Fruit fly (Drosophila melanogaster): ENCODE results near the gene CG7878.
A peak's percentile ranks its signal among the peaks of the same experiment; 100 is the strongest.

The CG7878 gene

dm6 chr3R:8118062-8118461 is 4.5 kb upstream of the CG7878 start:
- TF ChIP-seq CG1620 (GFP tag; optimal IDR thresholded peaks at IDR 0.05) (no peak), kay (GFP tag; ENCODE audit: borderline replicate concordance) (no peak), pad (GFP tag; optimal IDR thresholded peaks at IDR 0.05) (no peak), Mnt (GFP tag; optimal IDR thresholded peaks at IDR 0.05) (no peak), Hr96 (GFP tag; optimal IDR thresholded peaks at IDR 0.05) (no peak), CG11617 (GFP tag; optimal IDR thresholded peaks at IDR 0.05) (no peak), toe (GFP tag; optimal IDR thresholded peaks at IDR 0.05) (no peak), Crg-1 (GFP tag; optimal IDR thresholded peaks at IDR 0.05) (no peak), CG14711 (tag; optimal IDR thresholded peaks at IDR 0.05) (no peak), Clk (GFP tag; optimal IDR thresholded peaks at IDR 0.05) (no peak), bab1 (GFP tag; optimal IDR thresholded peaks at IDR 0.05) (no peak)

dm6 chr3R:8118781-8119456 is 3.6 kb upstream of the CG7878 start:
- TF ChIP-seq cic (GFP tag; optimal IDR thresholded peaks at IDR 0.05) (peak; percentile 100), bab1 (GFP tag; optimal IDR thresholded peaks at IDR 0.05) (no peak), CG11617 (GFP tag; optimal IDR thresholded peaks at IDR 0.05) (no peak), CG12768 (GFP tag; optimal IDR thresholded peaks at IDR 0.05) (peak; percentile 27), Clk (GFP tag; optimal IDR thresholded peaks at IDR 0.05) (peak; percentile 32), kay (GFP tag; ENCODE audit: borderline replicate concordance) (peak; percentile 98), CG7045 (GFP tag; optimal IDR thresholded peaks at IDR 0.05) (peak; percentile 25), pad (GFP tag; optimal IDR thresholded peaks at IDR 0.05) (no peak)

- TF ChIP-seq CG5204 (GFP tag; optimal IDR thresholded peaks at IDR 0.05) = no peak
- TF ChIP-seq CG14711 (tag; optimal IDR thresholded peaks at IDR 0.05) = peak; percentile 80
- peak; percentile 30 for TF ChIP-seq bab1 (GFP tag; optimal IDR thresholded peaks at IDR 0.05)
- TF ChIP-seq Clk (GFP tag; optimal IDR thresholded peaks at IDR 0.05) = no peak
- peak; percentile 100 for TF ChIP-seq kay (GFP tag; ENCODE audit: borderline replicate concordance)
- peak; percentile 36 for TF ChIP-seq tj (GFP tag; optimal IDR thresholded peaks at IDR 0.05)
- TF ChIP-seq CG33017 (tag; optimal IDR thresholded peaks at IDR 0.05) = peak; percentile 85
- TF ChIP-seq cnc (optimal IDR thresholded peaks at IDR 0.05) = no peak
- no peak for TF ChIP-seq toe (GFP tag; optimal IDR thresholded peaks at IDR 0.05)
- peak; percentile 45 for TF ChIP-seq CG1620 (GFP tag; optimal IDR thresholded peaks at IDR 0.05)
- peak; percentile 27 for TF ChIP-seq Hr96 (GFP tag; optimal IDR thresholded peaks at IDR 0.05)
- TF ChIP-seq CG7045 (GFP tag; optimal IDR thresholded peaks at IDR 0.05) = peak; percentile 18
- no peak for TF ChIP-seq Crg-1 (GFP tag; optimal IDR thresholded peaks at IDR 0.05)
- TF ChIP-seq cic (GFP tag; optimal IDR thresholded peaks at IDR 0.05) = peak; percentile 68
- TF ChIP-seq Mnt (GFP tag; optimal IDR thresholded peaks at IDR 0.05) = peak; percentile 23
- peak; percentile 44 for TF ChIP-seq CG11617 (GFP tag; optimal IDR thresholded peaks at IDR 0.05)
- TF ChIP-seq ovo (GFP tag; optimal IDR thresholded peaks at IDR 0.05) = no peak
- peak; percentile 51 for TF ChIP-seq pad (GFP tag; optimal IDR thresholded peaks at IDR 0.05)
- peak; percentile 91 for TF ChIP-seq CG7101 (tag; optimal IDR thresholded peaks at IDR 0.05)
- TF ChIP-seq CG12768 (GFP tag; optimal IDR thresholded peaks at IDR 0.05) = peak; percentile 2
These were observed 2.8 kb upstream of the CG7878 start for dm6 chr3R:8119457-8120337.

DNA sequence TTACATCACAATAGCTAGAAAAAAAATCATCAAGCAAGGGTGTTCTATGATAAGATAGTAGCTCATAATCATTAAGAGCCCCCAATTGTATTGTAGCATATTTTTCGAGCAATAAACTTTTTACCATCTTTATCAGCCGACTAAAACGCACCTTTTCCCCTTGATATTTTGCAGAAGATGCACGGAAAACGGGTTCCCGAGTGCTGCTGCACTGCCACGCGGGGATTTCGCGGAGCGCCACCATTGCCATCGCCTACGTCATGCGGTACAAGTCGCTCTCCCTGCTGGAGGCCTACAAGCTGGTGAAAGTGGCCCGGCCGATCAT is 2.2 kb upstream of the CG7878 start:
- TF ChIP-seq Mnt (GFP tag; optimal IDR thresholded peaks at IDR 0.05) (no peak), CG11617 (GFP tag; optimal IDR thresholded peaks at IDR 0.05) (no peak), Hr96 (GFP tag; optimal IDR thresholded peaks at IDR 0.05) (no peak), CG7045 (GFP tag; optimal IDR thresholded peaks at IDR 0.05) (no peak), CG1620 (GFP tag; optimal IDR thresholded peaks at IDR 0.05) (no peak), CG5204 (GFP tag; optimal IDR thresholded peaks at IDR 0.05) (no peak), cnc (optimal IDR thresholded peaks at IDR 0.05) (no peak), kay (GFP tag; ENCODE audit: borderline replicate concordance) (no peak), tj (GFP tag; optimal IDR thresholded peaks at IDR 0.05) (no peak), CG14711 (tag; optimal IDR thresholded peaks at IDR 0.05) (no peak), bab1 (GFP tag; optimal IDR thresholded peaks at IDR 0.05) (no peak), Clk (GFP tag; optimal IDR thresholded peaks at IDR 0.05) (no peak), CG12768 (GFP tag; optimal IDR thresholded peaks at IDR 0.05) (no peak)

DNA sequence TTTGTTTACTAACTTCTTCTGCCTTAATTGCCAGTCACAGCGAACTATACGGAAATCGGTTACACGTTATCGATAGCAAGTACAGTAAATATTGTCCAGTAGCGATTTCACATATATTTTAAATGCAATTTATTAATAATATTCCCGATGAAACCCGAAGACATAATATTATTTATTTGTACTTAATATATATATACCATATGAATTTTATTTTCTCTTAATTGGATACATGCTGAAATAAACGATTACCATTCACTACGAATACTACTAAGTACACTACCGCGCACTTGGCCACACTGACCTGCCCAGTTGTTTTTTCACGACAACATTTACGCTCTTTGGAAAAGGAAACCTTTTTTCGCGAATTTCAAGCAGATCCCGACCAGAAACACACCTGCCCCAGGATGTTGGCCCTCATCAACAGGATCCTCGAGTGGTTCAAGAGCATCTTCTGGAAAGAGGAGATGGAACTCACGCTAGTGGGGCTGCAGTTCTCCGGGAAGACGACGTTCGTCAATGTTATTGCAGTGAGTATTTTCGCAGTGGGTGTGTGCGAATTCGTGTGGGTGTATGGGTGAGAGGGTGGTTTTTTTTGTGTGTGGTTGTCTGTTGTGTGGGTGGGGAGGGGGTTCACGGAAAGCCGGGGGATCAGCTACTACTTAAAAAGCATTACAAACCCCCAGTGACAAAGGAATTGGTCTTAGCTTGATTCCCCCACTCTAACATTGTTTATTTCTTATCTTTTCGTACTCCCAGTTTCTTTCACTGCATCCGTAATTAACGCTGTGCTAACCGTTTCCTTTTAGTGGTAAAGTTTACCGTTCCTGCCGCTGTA is 4.0 kb downstream of the CG7878 start, which contains the start of the genes CG9667 and Arl8:
Gene CG9667, minus strand, starts transcription at position 42 of the 835 bp plus-strand sequence.
Gene Arl8, plus strand, starts transcription at position 290 of the 835 bp plus-strand sequence.
- TF ChIP-seq Clk (GFP tag; optimal IDR thresholded peaks at IDR 0.05) (no peak), CG11617 (GFP tag; optimal IDR thresholded peaks at IDR 0.05) (peak; percentile 28), CG12768 (GFP tag; optimal IDR thresholded peaks at IDR 0.05) (no peak), bab1 (GFP tag; optimal IDR thresholded peaks at IDR 0.05) (peak; percentile 34), CG7101 (tag; optimal IDR thresholded peaks at IDR 0.05) (peak; percentile 66), kay (GFP tag; ENCODE audit: borderline replicate concordance) (peak; percentile 31), CG33017 (tag; optimal IDR thresholded peaks at IDR 0.05) (peak; percentile 67), CG7045 (GFP tag; optimal IDR thresholded peaks at IDR 0.05) (peak; percentile 31), Hr96 (GFP tag; optimal IDR thresholded peaks at IDR 0.05) (no peak), CG1620 (GFP tag; optimal IDR thresholded peaks at IDR 0.05) (peak; percentile 26), cic (GFP tag; optimal IDR thresholded peaks at IDR 0.05) (peak; percentile 48), Mnt (GFP tag; optimal IDR thresholded peaks at IDR 0.05) (peak; percentile 22), cnc (optimal IDR thresholded peaks at IDR 0.05) (no peak), toe (GFP tag; optimal IDR thresholded peaks at IDR 0.05) (no peak), CG14711 (tag; optimal IDR thresholded peaks at IDR 0.05) (peak; percentile 50), Crg-1 (GFP tag; optimal IDR thresholded peaks at IDR 0.05) (no peak), pad (GFP tag; optimal IDR thresholded peaks at IDR 0.05) (peak; percentile 29), ovo (GFP tag; optimal IDR thresholded peaks at IDR 0.05) (peak; percentile 31)
